Worm (Caenorhabditis elegans) whole organism, late embryonic: ENCODE data around the gene F22F7.11.

Source experiments
- ceh-9 ChIP-seq: sonication (generic microtip); optimal IDR thresholded peaks from 2 replicates; lab custom pipeline; 2016; ENCODE audit warnings: mild to moderate bottlenecking, missing genetic modification characterization, inconsistent platforms, missing compliant biosample characterization
- dmd-4 ChIP-seq: sonication (generic microtip); optimal IDR thresholded peaks from 2 replicates; lab custom pipeline; 2016; ENCODE audit warnings: borderline replicate concordance, missing genetic modification characterization, missing compliant biosample characterization
- fkh-6 ChIP-seq: sonication (generic microtip); optimal IDR thresholded peaks from 2 replicates; lab custom pipeline; 2016; ENCODE audit warnings: missing genetic modification characterization, missing compliant biosample characterization
- pha-4 ChIP-seq: fragments of 150-350 bp; optimal IDR thresholded peaks from 2 replicates; lab custom pipeline; 2018; ENCODE audit warnings: missing biosample characterization, missing genetic modification reagents, missing genetic modification characterization
- pqm-1 ChIP-seq: sonication (generic microtip); optimal IDR thresholded peaks from 2 replicates; lab custom pipeline; 2016; ENCODE audit warnings: missing genetic modification characterization, missing compliant biosample characterization
- ref-2 ChIP-seq: sonication (generic microtip); optimal IDR thresholded peaks from 2 replicates; lab custom pipeline; 2016; ENCODE audit warnings: missing genetic modification characterization, missing compliant biosample characterization
- tbx-7 ChIP-seq: sonication (generic microtip); optimal IDR thresholded peaks from 2 replicates; lab custom pipeline; 2016; ENCODE audit warnings: missing genotype, missing genetic modification characterization, missing compliant biosample characterization
- unc-55 ChIP-seq: sonication (generic microtip); optimal IDR thresholded peaks from 2 replicates; lab custom pipeline; 2017; ENCODE audit warnings: missing biosample characterization, missing genetic modification reagents, missing genetic modification characterization

ce11 chrV:2103118-2103517, 16.5 kb upstream of the F22F7.11 start, which contains the start of gene F36F12.1:
- TF ChIP-seq tbx-7 (tag; lab: Kevin White, UChicago), result no peak
- no peak for TF ChIP-seq pha-4 (tag; lab: Kevin White, UChicago)
- no peak for TF ChIP-seq ref-2 (tag; lab: Kevin White, UChicago)
- no peak for TF ChIP-seq ceh-9 (tag; lab: Kevin White, UChicago)
- TF ChIP-seq dmd-4 (tag; lab: Kevin White, UChicago), result no peak
- TF ChIP-seq pqm-1, result no peak
- TF ChIP-seq fkh-6 (tag; lab: Kevin White, UChicago), result no peak
- TF ChIP-seq unc-55 (GFP tag; lab: Kevin White, UChicago), result no peak
